Fruit fly (Drosophila melanogaster) whole organism, pupa: ENCODE data around the gene CG31301.

Experiments used
- CG17806 ChIP-seq: fragments of 200-800 bp; sonication (Bioruptor generic); optimal IDR thresholded peaks from 2 replicates; lab custom pipeline; 2018; ENCODE audit warnings: missing biosample characterization, mild to moderate bottlenecking, missing genetic modification characterization, moderate library complexity
- CG32121 ChIP-seq: fragments of 200-800 bp; sonication (Bioruptor generic); IDR thresholded peaks from 2 replicates; pipeline ENCODE4 v1.3.6; 2022; ENCODE audit warnings: missing biosample characterization, missing genetic modification characterization
- CG34367 ChIP-seq: fragments of 200-800 bp; sonication (Bioruptor generic); optimal IDR thresholded peaks from 2 replicates; lab custom pipeline; 2018; ENCODE audit warnings: missing biosample characterization, mild to moderate bottlenecking, missing genetic modification characterization
- CG4496 ChIP-seq: fragments of 200-800 bp; sonication (Bioruptor generic); IDR thresholded peaks from 3 replicates; pipeline ENCODE4 v1.3.6; 2022; ENCODE audit warnings: missing biosample characterization, missing genetic modification characterization
- CG8159 ChIP-seq: fragments of 200-800 bp; sonication (Bioruptor generic); optimal IDR thresholded peaks from 3 replicates; lab custom pipeline; 2018; ENCODE audit warnings: missing biosample characterization, mild to moderate bottlenecking, missing genetic modification characterization, moderate library complexity
- CG8301 ChIP-seq: fragments of 200-800 bp; sonication (Bioruptor generic); optimal IDR thresholded peaks from 2 replicates; lab custom pipeline; 2018; ENCODE audit warnings: missing biosample characterization, mild to moderate bottlenecking, missing genetic modification characterization
- D1 ChIP-seq: fragments of 200-800 bp; sonication (Bioruptor generic); optimal IDR thresholded peaks from 2 replicates; lab custom pipeline; 2018; ENCODE audit warnings: missing biosample characterization, mild to moderate bottlenecking, missing genetic modification characterization, moderate library complexity
- gl ChIP-seq: fragments of 200-800 bp; sonication (Bioruptor generic); optimal IDR thresholded peaks from 2 replicates; lab custom pipeline; 2018; ENCODE audit warnings: missing biosample characterization, mild to moderate bottlenecking, missing genetic modification characterization

DNA sequence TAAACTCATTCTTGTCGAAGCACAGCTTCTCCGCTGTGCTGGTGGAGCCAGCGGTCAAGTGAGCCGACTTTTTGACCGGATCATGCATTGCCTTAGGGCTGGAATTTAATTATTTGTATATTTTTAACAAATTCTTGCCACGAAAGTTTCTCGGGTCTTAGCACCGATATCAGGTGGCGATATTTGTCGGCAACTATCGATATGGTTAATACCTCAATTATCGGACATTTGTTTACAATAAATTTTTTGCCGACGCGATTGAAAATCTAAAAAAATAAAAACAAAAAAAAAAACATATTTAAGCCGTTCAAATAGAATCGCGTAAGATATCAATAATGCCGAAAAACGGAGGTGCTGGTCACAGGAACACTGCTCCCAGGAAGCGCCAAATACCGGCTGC lies 15.5 kb downstream of the CG31301 start, which contains the start of the genes Cog2 and Trax:
- TF ChIP-seq CG8301 (tag; lab: Kevin White, UChicago) (no peak), CG8159 (no peak), CG17806 (no peak), gl (tag; lab: Kevin White, UChicago) (no peak), CG4496 (GFP tag; lab: Robert Waterston, UW) (no peak), CG34367 (tag; lab: Kevin White, UChicago) (no peak), D1 (tag; lab: Kevin White, UChicago) (no peak), CG32121 (GFP tag; lab: Robert Waterston, UW) (peak; percentile 19; the same call in 1 of the 2 replicates)
